Fruit fly (Drosophila melanogaster) whole organism, embryonic: ENCODE data around the gene CG10311.

Source experiments
- Atf6 ChIP-seq: fragments of 200-800 bp; sonication (Bioruptor generic); IDR thresholded peaks from 2 replicates; pipeline ENCODE4 v1.3.6; 2022; ENCODE audit warnings: missing biosample characterization, missing genetic modification characterization
- CG10321 ChIP-seq: fragments of 200-800 bp; sonication (Bioruptor generic); IDR thresholded peaks from 2 replicates; pipeline ENCODE4 v1.3.6; 2022; ENCODE audit warnings: missing biosample characterization, missing genetic modification characterization
- CG11093 ChIP-seq: fragments of 200-800 bp; sonication (Bioruptor generic); IDR thresholded peaks from 3 replicates; pipeline ENCODE4 v1.3.6; 2022; ENCODE audit warnings: missing biosample characterization, missing genetic modification characterization
- CG11398 ChIP-seq: fragments of 200-800 bp; sonication (Bioruptor generic); optimal IDR thresholded peaks from 2 replicates; lab custom pipeline; 2016; ENCODE audit warnings: missing biosample characterization, missing genetic modification characterization
- CG13287 ChIP-seq: fragments of 200-800 bp; sonication (Bioruptor generic); IDR thresholded peaks from 2 replicates; pipeline ENCODE4 v1.3.6; 2022; ENCODE audit warnings: missing biosample characterization, missing genetic modification characterization; ENCODE audit not compliant: partially characterized antibody
- CG14860 ChIP-seq: fragments of 200-800 bp; sonication (Bioruptor generic); IDR thresholded peaks from 3 replicates; pipeline ENCODE4 v1.3.6; 2022; ENCODE audit warnings: missing biosample characterization, missing genetic modification characterization; ENCODE audit not compliant: partially characterized antibody
- CG15011 ChIP-seq: fragments of 200-800 bp; sonication (Bioruptor generic); optimal IDR thresholded peaks from 3 replicates; lab custom pipeline; 2018; ENCODE audit warnings: missing biosample characterization, mild to moderate bottlenecking, missing genetic modification characterization
- CG16779 ChIP-seq: fragments of 200-800 bp; sonication (Bioruptor generic); IDR thresholded peaks from 2 replicates; pipeline ENCODE4 v1.3.6; 2022; ENCODE audit warnings: missing biosample characterization, missing genetic modification characterization
- CG17612 ChIP-seq: fragments of 200-800 bp; sonication (Bioruptor generic); IDR thresholded peaks from 2 replicates; pipeline ENCODE4 v1.3.6; 2022; ENCODE audit warnings: missing biosample characterization, missing genetic modification characterization
- CG2889 ChIP-seq: fragments of 200-800 bp; sonication (Bioruptor generic); IDR thresholded peaks from 3 replicates; pipeline ENCODE4 v1.3.6; 2022; ENCODE audit warnings: missing biosample characterization, missing genetic modification characterization
- CG32772 ChIP-seq: fragments of 200-800 bp; sonication (Bioruptor generic); IDR thresholded peaks from 2 replicates; pipeline ENCODE4 v1.3.6; 2022; ENCODE audit warnings: missing biosample characterization, missing genetic modification characterization
- CG3726 ChIP-seq: fragments of 200-800 bp; sonication (Bioruptor generic); IDR thresholded peaks from 3 replicates; pipeline ENCODE4, ENCODE4 v1.3.6; 2022; ENCODE audit warnings: missing biosample characterization, missing genetic modification characterization
- CG4854 ChIP-seq: fragments of 200-800 bp; sonication (Bioruptor generic); optimal IDR thresholded peaks from 2 replicates; lab custom pipeline; 2016; ENCODE audit warnings: missing biosample characterization, missing genetic modification characterization, inconsistent platforms
- CG6254 ChIP-seq: fragments of 200-800 bp; sonication (Bioruptor generic); optimal IDR thresholded peaks from 3 replicates; lab custom pipeline; 2017; ENCODE audit warnings: mild to moderate bottlenecking, missing biosample characterization, missing genetic modification reagents, missing genetic modification characterization
- CG7372 ChIP-seq: fragments of 200-800 bp; sonication (Bioruptor generic); IDR thresholded peaks from 2 replicates; pipeline ENCODE4 v1.3.6; 2022; ENCODE audit warnings: missing biosample characterization, missing genetic modification characterization
- CG9797 ChIP-seq: fragments of 200-800 bp; sonication (Bioruptor generic); optimal IDR thresholded peaks from 3 replicates; lab custom pipeline; 2018; ENCODE audit warnings: missing biosample characterization, mild to moderate bottlenecking, missing genetic modification characterization
- CHES-1-like ChIP-seq: fragments of 200-800 bp; sonication (Bioruptor generic); optimal IDR thresholded peaks from 2 replicates; lab custom pipeline; 2016; ENCODE audit warnings: missing biosample characterization, missing genetic modification characterization
- Doc2 ChIP-seq: fragments of 200-800 bp; sonication (Bioruptor generic); IDR thresholded peaks from 2 replicates; pipeline ENCODE4 v1.3.6; 2022; ENCODE audit warnings: missing biosample characterization, missing genetic modification characterization
- E2f2 ChIP-seq: fragments of 200-800 bp; sonication (Bioruptor generic); IDR thresholded peaks from 2 replicates; pipeline ENCODE4 v1.3.6; 2022; ENCODE audit warnings: missing biosample characterization, missing genetic modification characterization
- ERR ChIP-seq: fragments of 200-800 bp; sonication (Bioruptor generic); optimal IDR thresholded peaks from 2 replicates; lab custom pipeline; 2016; ENCODE audit warnings: missing biosample characterization, missing genetic modification characterization
- HLH3B ChIP-seq: fragments of 200-800 bp; sonication (Bioruptor generic); IDR thresholded peaks from 2 replicates; pipeline ENCODE4 v1.3.6; 2022; ENCODE audit warnings: missing biosample characterization, missing genetic modification characterization
- Hand ChIP-seq: fragments of 200-800 bp; sonication (Bioruptor generic); optimal IDR thresholded peaks from 2 replicates; lab custom pipeline; 2017; ENCODE audit warnings: mild to moderate bottlenecking, missing biosample characterization, missing genetic modification reagents, missing genetic modification characterization
- Meics ChIP-seq: fragments of 200-800 bp; sonication (Bioruptor generic); optimal IDR thresholded peaks from 2 replicates; lab custom pipeline; 2017; ENCODE audit warnings: missing biosample characterization, mild to moderate bottlenecking, missing genetic modification characterization
- Mrtf ChIP-seq: fragments of 200-800 bp; sonication (Bioruptor generic); IDR thresholded peaks from 3 replicates; pipeline ENCODE4 v1.3.6; 2022; ENCODE audit warnings: missing biosample characterization, missing genetic modification characterization
- Ptx1 ChIP-seq: fragments of 200-800 bp; sonication (Bioruptor generic); IDR thresholded peaks from 2 replicates; pipeline ENCODE4 v1.3.6; 2022; ENCODE audit warnings: missing biosample characterization, missing genetic modification characterization
- Sry-β ChIP-seq: fragments of 200-800 bp; sonication (Bioruptor generic); optimal IDR thresholded peaks from 2 replicates; lab custom pipeline; 2018; ENCODE audit warnings: missing biosample characterization, mild to moderate bottlenecking, missing genetic modification characterization, moderate library complexity
- YL-1 ChIP-seq: fragments of 200-800 bp; sonication (Bioruptor generic); optimal IDR thresholded peaks from 3 replicates; lab custom pipeline; 2017; ENCODE audit warnings: missing biosample characterization, mild to moderate bottlenecking, missing genetic modification characterization
- bsh ChIP-seq, 2 experiments: fragments of 200-800 bp; sonication (Bioruptor generic); optimal IDR thresholded peaks; 2 replicates each; lab custom pipeline; 2017 to 2018; ENCODE audit warnings: mild to moderate bottlenecking in 2 of 2, missing biosample characterization in 2 of 2, missing genetic modification characterization in 2 of 2, moderate library complexity in 1 of 2
- da ChIP-seq: fragments of 200-800 bp; sonication (Bioruptor generic); optimal IDR thresholded peaks from 2 replicates; lab custom pipeline; 2016; ENCODE audit warnings: missing biosample characterization, missing genetic modification characterization
- dm ChIP-seq: fragments of 200-800 bp; sonication (Bioruptor generic); optimal IDR thresholded peaks from 3 replicates; lab custom pipeline; 2016; ENCODE audit warnings: missing biosample characterization, missing genetic modification characterization
- dysf ChIP-seq: fragments of 200-800 bp; sonication (Bioruptor generic); IDR thresholded peaks from 3 replicates; pipeline ENCODE4 v1.3.6; 2022; ENCODE audit warnings: missing biosample characterization, missing genetic modification characterization
- fd3F ChIP-seq: fragments of 200-800 bp; sonication (Bioruptor generic); optimal IDR thresholded peaks from 2 replicates; lab custom pipeline; 2018; ENCODE audit warnings: missing biosample characterization, mild to moderate bottlenecking, missing genetic modification characterization, moderate library complexity
- hb ChIP-seq: fragments of 200-800 bp; sonication (Bioruptor generic); IDR thresholded peaks from 3 replicates; pipeline ENCODE4 v1.3.6; 2022; ENCODE audit warnings: missing biosample characterization, missing genetic modification characterization; ENCODE audit not compliant: partially characterized antibody
- jing ChIP-seq: fragments of 200-800 bp; sonication (Bioruptor generic); optimal IDR thresholded peaks from 2 replicates; lab custom pipeline; 2018; ENCODE audit warnings: missing biosample characterization, mild to moderate bottlenecking, missing genetic modification characterization
- kay ChIP-seq: fragments of 200-800 bp; sonication (Bioruptor generic); optimal IDR thresholded peaks from 2 replicates; lab custom pipeline; 2016; ENCODE audit warnings: missing biosample characterization, missing genetic modification characterization
- ken ChIP-seq: fragments of 200-800 bp; sonication (Bioruptor generic); IDR thresholded peaks from 3 replicates; pipeline ENCODE4 v1.3.6; 2022; ENCODE audit warnings: missing biosample characterization, missing genetic modification characterization
- lbe ChIP-seq: fragments of 200-800 bp; sonication (Bioruptor generic); optimal IDR thresholded peaks from 2 replicates; lab custom pipeline; 2016; ENCODE audit warnings: missing biosample characterization, mild to moderate bottlenecking, missing genetic modification characterization
- lola ChIP-seq, 3 experiments: fragments of >200 bp in 2 of 3; fragments of 200-800 bp in 1 of 3; sonication (Bioruptor generic) in 1 of 3; optimal IDR thresholded peaks; 2 replicates each; lab custom pipeline; 2017 to 2019; ENCODE audit warnings: missing biosample characterization in 3 of 3, missing genetic modification characterization in 3 of 3, mild to moderate bottlenecking in 1 of 3, moderate library complexity in 1 of 3
- nerfin-1 ChIP-seq: fragments of 200-800 bp; sonication (Bioruptor generic); optimal IDR thresholded peaks from 3 replicates; lab custom pipeline; 2019; ENCODE audit warnings: missing biosample characterization, mild to moderate bottlenecking, missing genetic modification characterization, moderate library complexity
- odd ChIP-seq: fragments of 200-800 bp; sonication (Bioruptor generic); optimal IDR thresholded peaks from 2 replicates; lab custom pipeline; 2017; ENCODE audit warnings: missing biosample characterization, mild to moderate bottlenecking, missing genetic modification characterization
- pros ChIP-seq: fragments of 200-800 bp; sonication (Bioruptor generic); optimal IDR thresholded peaks from 3 replicates; lab custom pipeline; 2019; ENCODE audit warnings: missing biosample characterization, mild to moderate bottlenecking, missing genetic modification characterization, moderate library complexity
- pum ChIP-seq: fragments of 200-800 bp; sonication (Bioruptor generic); optimal IDR thresholded peaks from 2 replicates; lab custom pipeline; 2016; ENCODE audit warnings: missing biosample characterization, missing genetic modification characterization
- ranshi ChIP-seq: fragments of 200-800 bp; sonication (Bioruptor generic); IDR thresholded peaks from 2 replicates; pipeline ENCODE4 v1.3.6; 2022; ENCODE audit warnings: missing biosample characterization, missing genetic modification characterization
- sug ChIP-seq: fragments of 200-800 bp; optimal IDR thresholded peaks from 2 replicates; lab custom pipeline; 2019; ENCODE audit warnings: missing biosample characterization, mild to moderate bottlenecking, missing genetic modification characterization, moderate library complexity
- trh ChIP-seq: fragments of 200-800 bp; sonication (Bioruptor generic); optimal IDR thresholded peaks from 2 replicates; lab custom pipeline; 2016; ENCODE audit warnings: missing biosample characterization, missing genetic modification characterization
- tup ChIP-seq: fragments of 200-800 bp; sonication (Bioruptor generic); optimal IDR thresholded peaks from 2 replicates; lab custom pipeline; 2016; ENCODE audit warnings: missing biosample characterization, mild to moderate bottlenecking, missing genetic modification characterization, moderate library complexity
- tx ChIP-seq: fragments of 200-800 bp; sonication (Bioruptor generic); optimal IDR thresholded peaks from 2 replicates; lab custom pipeline; 2016; ENCODE audit warnings: missing biosample characterization, missing genetic modification characterization
- wdn ChIP-seq: fragments of 200-800 bp; sonication (Bioruptor generic); IDR thresholded peaks from 2 replicates; pipeline ENCODE4 v1.3.6; 2022; ENCODE audit warnings: missing biosample characterization, missing genetic modification characterization
- wor ChIP-seq: fragments of 200-800 bp; sonication (Bioruptor generic); IDR thresholded peaks from 2 replicates; pipeline ENCODE4 v1.3.6; 2022; ENCODE audit warnings: missing biosample characterization, missing genetic modification characterization
- z ChIP-seq: fragments of 200-800 bp; sonication (Bioruptor generic); IDR thresholded peaks from 3 replicates; pipeline ENCODE4 v1.3.6; 2022; ENCODE audit warnings: missing biosample characterization, missing genetic modification characterization

Gene CG10311

DNA sequence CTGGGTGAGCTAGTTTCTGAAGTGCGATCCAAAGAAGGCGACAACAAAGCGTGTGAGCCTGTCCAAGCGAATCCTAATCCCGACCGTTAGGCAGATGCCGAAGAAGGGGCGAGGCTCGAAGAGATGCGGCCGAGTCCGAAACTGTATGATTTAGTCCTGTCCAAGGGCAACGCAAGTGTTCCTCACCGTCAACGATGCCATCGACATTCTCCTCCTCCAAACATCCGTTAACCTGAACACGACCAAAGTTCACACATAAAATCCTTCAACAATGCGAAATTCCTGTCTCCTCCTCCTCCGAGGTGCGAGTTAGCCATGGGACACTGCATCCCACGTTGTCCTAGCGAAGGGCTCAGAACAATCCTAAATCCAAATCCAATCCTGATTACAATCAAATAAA lies 17.3 kb downstream of the CG10311 start, which contains the start of gene Sulf1:
Gene Sulf1, minus strand, starts transcription at position 101 of the 400 bp plus-strand sequence.
- TF ChIP-seq dysf (GFP tag; lab: Robert Waterston, UW) (no peak), ranshi (0 out of 2 replicates have a peak, but pooled peaks have one; percentile 22), hb (GFP tag; lab: Robert Waterston, UW) (0 out of 3 replicates have a peak, but pooled peaks have one; percentile 12), Atf6 (GFP tag; lab: Robert Waterston, UW) (0 out of 2 replicates have a peak, but pooled peaks have one; percentile 29)

DNA sequence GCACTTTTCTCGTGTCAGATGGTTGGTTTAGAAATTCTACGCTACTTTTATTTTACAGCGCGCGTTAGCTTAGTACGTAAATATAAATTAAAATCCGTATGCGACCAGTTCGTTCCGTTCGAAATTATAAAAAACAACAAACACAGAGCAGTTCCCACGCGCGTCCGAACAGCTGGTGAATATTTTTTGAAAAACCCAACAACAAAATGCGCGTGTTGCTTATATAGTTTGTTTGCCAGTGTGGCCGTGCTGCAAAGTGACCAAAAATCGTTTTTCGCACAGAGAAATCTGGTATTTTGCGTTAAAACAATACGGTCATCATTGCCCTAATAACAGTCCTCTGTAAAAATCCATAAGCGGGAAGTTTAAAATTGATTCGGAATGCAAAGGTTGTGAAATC lies 18.5 kb downstream of the CG10311 start:
- TF ChIP-seq fd3F: no peak
- no peak for TF ChIP-seq CG10321 (GFP tag; lab: Robert Waterston, UW)
- TF ChIP-seq Doc2 (GFP tag; lab: Robert Waterston, UW): no peak
- no peak for TF ChIP-seq trh
- TF ChIP-seq CG17612 (GFP tag; lab: Robert Waterston, UW): no peak
- no peak for TF ChIP-seq jing (GFP tag; lab: Kevin White, UChicago)
- no peak for TF ChIP-seq HLH3B (GFP tag; lab: Robert Waterston, UW)
- TF ChIP-seq pros (GFP tag; lab: Kevin White, UChicago): no peak
- TF ChIP-seq pum (GFP tag; lab: Kevin White, UChicago): no peak
- no peak for TF ChIP-seq CG7372
- TF ChIP-seq dm (GFP tag; lab: Kevin White, UChicago): no peak
- TF ChIP-seq Ptx1 (GFP tag; lab: Robert Waterston, UW): no peak
- no peak for TF ChIP-seq Sry-β
- no peak for TF ChIP-seq CG6254 (GFP tag; lab: Kevin White, UChicago)
- TF ChIP-seq bsh (GFP tag; optimal IDR thresholded peaks at IDR 0.05; lab: Kevin White, UChicago): no peak
- no peak for TF ChIP-seq Meics (GFP tag; lab: Kevin White, UChicago)
- TF ChIP-seq CG4854: no peak
- peak; percentile 98 for TF ChIP-seq E2f2 (GFP tag; lab: Robert Waterston, UW)
- no peak for TF ChIP-seq CG3726 (GFP tag; lab: Robert Waterston, UW)
- TF ChIP-seq sug (tag; lab: Kevin White, UChicago): no peak
- TF ChIP-seq dysf (GFP tag; lab: Robert Waterston, UW): no peak
- TF ChIP-seq CG11093: no peak
- peak; percentile 10 for TF ChIP-seq CHES-1-like (GFP tag; lab: Kevin White, UChicago)
- TF ChIP-seq nerfin-1: peak; percentile 39
- no peak for TF ChIP-seq Hand
- TF ChIP-seq ERR (GFP tag; lab: Kevin White, UChicago): no peak
- no peak for TF ChIP-seq lola (GFP tag; optimal IDR thresholded peaks at IDR 0.05; lab: Kevin White, UChicago)
- peak; percentile 99 for TF ChIP-seq CG9797
- no peak for TF ChIP-seq CG11398 (GFP tag; lab: Kevin White, UChicago)
- no peak for TF ChIP-seq odd (GFP tag; lab: Kevin White, UChicago)
- TF ChIP-seq ken: no peak
- no peak for TF ChIP-seq wdn
- no peak for TF ChIP-seq tx
- TF ChIP-seq CG32772 (GFP tag; lab: Robert Waterston, UW): no peak
- TF ChIP-seq CG15011 (GFP tag; lab: Kevin White, UChicago): no peak
- TF ChIP-seq z (GFP tag; lab: Robert Waterston, UW): no peak
- TF ChIP-seq Mrtf (GFP tag; lab: Robert Waterston, UW): no peak
- TF ChIP-seq CG13287 (GFP tag; lab: Robert Waterston, UW): peak; percentile 73
- TF ChIP-seq wor (GFP tag; lab: Robert Waterston, UW): no peak
- TF ChIP-seq CG16779 (GFP tag; lab: Robert Waterston, UW): no peak
- TF ChIP-seq CG2889 (GFP tag; lab: Robert Waterston, UW): no peak
- no peak for TF ChIP-seq da (GFP tag; lab: Kevin White, UChicago)
- TF ChIP-seq tup (GFP tag; lab: Kevin White, UChicago): no peak
- peak; percentile 30 for TF ChIP-seq YL-1 (GFP tag; lab: Kevin White, UChicago)
- TF ChIP-seq kay: no peak
- TF ChIP-seq CG14860: peak; percentile 38
- TF ChIP-seq lbe (GFP tag; lab: Kevin White, UChicago): peak; percentile 29
